Worm (Caenorhabditis elegans) whole organism, late embryonic: ENCODE results near the gene T20B12.4.

Experiments used
- C38D4.7 ChIP-seq: fragments of 200-800 bp; sonication (Bioruptor generic); optimal IDR thresholded peaks from 2 replicates; lab custom pipeline; 2018; ENCODE audit warnings: mild to moderate bottlenecking, missing genetic modification characterization, moderate library complexity, missing compliant biosample characterization
- F13H6.1 ChIP-seq: sonication (generic microtip); optimal IDR thresholded peaks from 2 replicates; lab custom pipeline; 2016; ENCODE audit warnings: missing genetic modification characterization, missing compliant biosample characterization
- K02D7.2 ChIP-seq: sonication (generic microtip); optimal IDR thresholded peaks from 2 replicates; lab custom pipeline; 2017; ENCODE audit warnings: mild to moderate bottlenecking, missing genetic modification characterization, missing compliant biosample characterization
- K09A11.1 ChIP-seq: sonication (generic microtip); optimal IDR thresholded peaks from 2 replicates; lab custom pipeline; 2017; ENCODE audit warnings: antibody characterized with exemption, mild to moderate bottlenecking, missing genetic modification characterization, missing compliant biosample characterization; ENCODE audit not compliant: insufficient read depth
- ceh-14 ChIP-seq: sonication (generic microtip); optimal IDR thresholded peaks from 2 replicates; lab custom pipeline; 2016; ENCODE audit warnings: missing genotype, missing genetic modification characterization, missing compliant biosample characterization
- ceh-19 ChIP-seq: fragments of 200-800 bp; sonication (Bioruptor generic); optimal IDR thresholded peaks from 2 replicates; lab custom pipeline; 2018; ENCODE audit warnings: mild to moderate bottlenecking, missing genetic modification characterization, missing compliant biosample characterization
- ceh-2 ChIP-seq: sonication (generic microtip); optimal IDR thresholded peaks from 2 replicates; lab custom pipeline; 2016; ENCODE audit warnings: missing genotype, missing genetic modification characterization, missing compliant biosample characterization
- ceh-22 ChIP-seq: sonication (generic microtip); optimal IDR thresholded peaks from 2 replicates; lab custom pipeline; 2017; ENCODE audit warnings: missing biosample characterization, missing genetic modification characterization
- ceh-30 ChIP-seq: fragments of 150-350 bp; optimal IDR thresholded peaks from 2 replicates; lab custom pipeline; 2014; ENCODE audit warnings: missing biosample characterization, missing genetic modification characterization
- ceh-34 ChIP-seq: sonication (generic microtip); optimal IDR thresholded peaks from 2 replicates; lab custom pipeline; 2016; ENCODE audit warnings: mild to moderate bottlenecking, missing genetic modification characterization, missing compliant biosample characterization
- ceh-45 ChIP-seq: fragments of 200-800 bp; sonication (Bioruptor generic); IDR thresholded peaks from 2 replicates; pipeline ENCODE4 v1.3.6; 2022; ENCODE audit warnings: missing genetic modification reagents, missing genetic modification characterization, missing compliant biosample characterization
- ceh-6 ChIP-seq: fragments of 200-800 bp; sonication (Bioruptor generic); optimal IDR thresholded peaks from 2 replicates; lab custom pipeline; 2018; ENCODE audit warnings: mild to moderate bottlenecking, missing genetic modification characterization, missing compliant biosample characterization
- dve-1 ChIP-seq: sonication (generic microtip); optimal IDR thresholded peaks from 2 replicates; lab custom pipeline; 2017; ENCODE audit warnings: antibody characterized with exemption, mild to moderate bottlenecking, missing genetic modification characterization, missing compliant biosample characterization
- elt-2 ChIP-seq: sonication (generic microtip); optimal IDR thresholded peaks from 2 replicates; lab custom pipeline; 2016; ENCODE audit warnings: missing genetic modification reagents, missing genetic modification characterization, missing compliant biosample characterization
- elt-4 ChIP-seq: sonication (generic microtip); optimal IDR thresholded peaks from 2 replicates; lab custom pipeline; 2016; ENCODE audit warnings: missing genetic modification characterization, missing compliant biosample characterization
- ets-4 ChIP-seq: sonication (generic microtip); optimal IDR thresholded peaks from 2 replicates; lab custom pipeline; 2016; ENCODE audit warnings: missing genetic modification characterization, missing compliant biosample characterization
- eyg-1 ChIP-seq: sonication (generic microtip); optimal IDR thresholded peaks from 2 replicates; lab custom pipeline; 2016; ENCODE audit warnings: missing genotype, missing genetic modification characterization, missing compliant biosample characterization
- fax-1 ChIP-seq: sonication (generic microtip); optimal IDR thresholded peaks from 2 replicates; lab custom pipeline; 2016; ENCODE audit warnings: missing genotype, missing genetic modification characterization, missing compliant biosample characterization
- gmeb-2 ChIP-seq: sonication (generic microtip); optimal IDR thresholded peaks from 2 replicates; lab custom pipeline; 2016; ENCODE audit warnings: missing genetic modification characterization, inconsistent platforms, missing compliant biosample characterization
- hlh-13 ChIP-seq: fragments of 200-800 bp; sonication (Bioruptor generic); optimal IDR thresholded peaks from 2 replicates; lab custom pipeline; 2018; ENCODE audit warnings: mild to moderate bottlenecking, missing genetic modification characterization, missing compliant biosample characterization
- hlh-8 ChIP-seq: sonication (generic microtip); optimal IDR thresholded peaks from 2 replicates; lab custom pipeline; 2016; ENCODE audit warnings: missing genotype, missing genetic modification characterization, missing compliant biosample characterization
- mec-3 ChIP-seq: sonication (generic microtip); optimal IDR thresholded peaks from 2 replicates; lab custom pipeline; 2016; ENCODE audit warnings: borderline replicate concordance, missing genetic modification characterization, missing compliant biosample characterization
- nhr-11 ChIP-seq: fragments of 150-350 bp; optimal IDR thresholded peaks from 2 replicates; lab custom pipeline; 2014; ENCODE audit warnings: missing biosample characterization, missing genetic modification characterization
- nhr-232 ChIP-seq: sonication (generic microtip); optimal IDR thresholded peaks from 2 replicates; lab custom pipeline; 2016; ENCODE audit warnings: missing genetic modification characterization, missing compliant biosample characterization
- npax-4 ChIP-seq: sonication (generic microtip); optimal IDR thresholded peaks from 2 replicates; lab custom pipeline; 2016; ENCODE audit warnings: missing genetic modification characterization, missing compliant biosample characterization
- odd-2 ChIP-seq: sonication (generic microtip); optimal IDR thresholded peaks from 2 replicates; lab custom pipeline; 2017; ENCODE audit warnings: antibody characterized with exemption, mild to moderate bottlenecking, missing genetic modification characterization, missing compliant biosample characterization
- pag-3 ChIP-seq: sonication (generic microtip); optimal IDR thresholded peaks from 2 replicates; lab custom pipeline; 2016; ENCODE audit warnings: missing compliant biosample characterization, missing genetic modification characterization, borderline replicate concordance
- pat-9 ChIP-seq: fragments of 200-800 bp; sonication (Bioruptor generic); optimal IDR thresholded peaks from 2 replicates; lab custom pipeline; 2018; ENCODE audit warnings: mild to moderate bottlenecking, missing genetic modification characterization, moderate library complexity, missing compliant biosample characterization
- pros-1 ChIP-seq: fragments of 150-350 bp; optimal IDR thresholded peaks from 2 replicates; lab custom pipeline; 2014; ENCODE audit warnings: missing biosample characterization, missing genetic modification reagents, missing genetic modification characterization
- sox-4 ChIP-seq: sonication (generic microtip); optimal IDR thresholded peaks from 2 replicates; lab custom pipeline; 2017; ENCODE audit warnings: mild to moderate bottlenecking, missing genetic modification characterization, inconsistent platforms, missing compliant biosample characterization
- syd-9 ChIP-seq: sonication (generic microtip); optimal IDR thresholded peaks from 2 replicates; lab custom pipeline; 2016; ENCODE audit warnings: mild to moderate bottlenecking, missing genetic modification characterization, moderate library complexity, missing compliant biosample characterization
- tbx-2 ChIP-seq: sonication (generic microtip); optimal IDR thresholded peaks from 2 replicates; lab custom pipeline; 2016; ENCODE audit warnings: missing genetic modification characterization, missing compliant biosample characterization
- unc-42 ChIP-seq: sonication (generic microtip); optimal IDR thresholded peaks from 2 replicates; lab custom pipeline; 2016; ENCODE audit warnings: missing genotype, missing genetic modification characterization, missing compliant biosample characterization
- zip-5 ChIP-seq: sonication (generic microtip); optimal IDR thresholded peaks from 2 replicates; lab custom pipeline; 2016; ENCODE audit warnings: missing genetic modification characterization, missing compliant biosample characterization
- ztf-16 ChIP-seq: sonication (generic microtip); optimal IDR thresholded peaks from 2 replicates; lab custom pipeline; 2017; ENCODE audit warnings: missing genetic modification characterization, missing compliant biosample characterization

The T20B12.4 gene

ce11 chrIII:7367012-7367760 lies at the start of gene T20B12.4, which contains the start of gene T20B12.5:
TSS of gene T20B12.4 (plus strand) at chrIII:7367710.
TSS of gene T20B12.5 (minus strand) at chrIII:7367112.
- no peak for TF ChIP-seq ceh-34 (tag; lab: Kevin White, UChicago)
- TF ChIP-seq ceh-6: no peak
- no peak for TF ChIP-seq gmeb-2 (tag; lab: Kevin White, UChicago)
- TF ChIP-seq nhr-232 (tag; lab: Kevin White, UChicago): no peak
- TF ChIP-seq ceh-30: no peak
- TF ChIP-seq pros-1 (tag; lab: Kevin White, UChicago): no peak

- TF ChIP-seq sox-4 (tag; lab: Kevin White, UChicago) (no peak), npax-4 (tag; lab: Kevin White, UChicago) (no peak), hlh-13 (GFP tag; lab: Kevin White, UChicago) (no peak)
- TF ChIP-seq, all 69 proteins: peak for 0
These were observed 48.1 kb upstream of the T20B12.4 start, which contains the start of gene F56C9.8 for ce11 chrIII:7319390-7319789. TSS of gene F56C9.8 (minus strand) at chrIII:7319509.

- no peak for TF ChIP-seq nhr-11
- no peak for TF ChIP-seq gmeb-2 (tag; lab: Kevin White, UChicago)
- TF ChIP-seq ceh-34 (tag; lab: Kevin White, UChicago): no peak
- TF ChIP-seq ceh-22: no peak
- no peak for TF ChIP-seq elt-2 (tag; lab: Kevin White, UChicago)
- TF ChIP-seq ceh-30: no peak
- TF ChIP-seq hlh-13 (GFP tag; lab: Kevin White, UChicago): no peak
- no peak for TF ChIP-seq unc-42 (tag; lab: Kevin White, UChicago)
- TF ChIP-seq ceh-14 (tag; lab: Kevin White, UChicago): no peak
- no peak for TF ChIP-seq mec-3
- no peak for TF ChIP-seq K09A11.1 (tag; lab: Kevin White, UChicago)
- TF ChIP-seq elt-4 (tag; lab: Kevin White, UChicago): no peak
- TF ChIP-seq tbx-2: no peak
- TF ChIP-seq C38D4.7 (GFP tag; lab: Kevin White, UChicago): no peak
These were observed 45.5 kb upstream of the T20B12.4 start for ce11 chrIII:7322018-7322417.

- TF ChIP-seq pat-9 (tag; lab: Kevin White, UChicago): no peak
- no peak for TF ChIP-seq ceh-19 (GFP tag; lab: Kevin White, UChicago)
- TF ChIP-seq ceh-22: no peak
- TF ChIP-seq ceh-45: no peak
- TF ChIP-seq fax-1 (tag; lab: Kevin White, UChicago): no peak
- TF ChIP-seq ceh-34 (tag; lab: Kevin White, UChicago): no peak
- no peak for TF ChIP-seq zip-5 (tag; lab: Kevin White, UChicago)
- no peak for TF ChIP-seq ztf-16
- no peak for TF ChIP-seq dve-1 (tag; lab: Kevin White, UChicago)
- TF ChIP-seq odd-2 (tag; lab: Kevin White, UChicago): no peak
- no peak for TF ChIP-seq ceh-2 (tag; lab: Kevin White, UChicago)
- TF ChIP-seq K02D7.2 (tag; lab: Kevin White, UChicago): no peak
- no peak for TF ChIP-seq ets-4 (tag; lab: Kevin White, UChicago)
- TF ChIP-seq eyg-1 (tag; lab: Kevin White, UChicago): no peak
- no peak for TF ChIP-seq C38D4.7 (GFP tag; lab: Kevin White, UChicago)
- no peak for TF ChIP-seq syd-9 (tag; lab: Kevin White, UChicago)
- no peak for TF ChIP-seq F13H6.1
- no peak for TF ChIP-seq hlh-8
- TF ChIP-seq pag-3: no peak
These were observed 44.2 kb upstream of the T20B12.4 start for ce11 chrIII:7323331-7323730.
